Worm (Caenorhabditis elegans) whole organism, L4 larva: ENCODE measurements around the gene bus-4.
A peak's percentile ranks its signal among the peaks of the same experiment; 100 is the strongest.

ENCODE experiments used
- D1046.2 ChIP-seq: fragments of 200-800 bp; sonication (Bioruptor generic); IDR thresholded peaks from 2 replicates; pipeline ENCODE4 v1.3.6; 2022; ENCODE audit warnings: missing genetic modification characterization, missing compliant biosample characterization
- F10B5.3 ChIP-seq: sonication (generic microtip); optimal IDR thresholded peaks from 2 replicates; lab custom pipeline; 2016; ENCODE audit warnings: mild to moderate bottlenecking, missing genetic modification characterization, missing compliant biosample characterization
- F26F4.8 ChIP-seq: fragments of 200-800 bp; sonication (Bioruptor generic); conservative IDR thresholded peaks from 2 replicates; pipeline ENCODE4 v1.3.6; 2022; ENCODE audit warnings: missing genetic modification characterization, missing compliant biosample characterization
- F44E2.7 ChIP-seq: fragments of 200-800 bp; sonication (Bioruptor generic); IDR thresholded peaks from 2 replicates; pipeline ENCODE4 v2.1.2; 2022; ENCODE audit warnings: missing genetic modification characterization, missing compliant biosample characterization
- F49E8.2 ChIP-seq: sonication (generic microtip); optimal IDR thresholded peaks from 2 replicates; lab custom pipeline; 2016; ENCODE audit warnings: missing compliant biosample characterization, mild to moderate bottlenecking, missing genetic modification characterization, borderline replicate concordance
- R02D3.7 ChIP-seq: fragments of 150-350 bp; sonication (generic microtip); optimal IDR thresholded peaks from 3 replicates; lab custom pipeline; 2014; ENCODE audit warnings: missing biosample characterization, missing genetic modification characterization
- Y105C5A.15 ChIP-seq: fragments of 200-800 bp; sonication (Bioruptor generic); IDR thresholded peaks from 2 replicates; pipeline ENCODE4 v1.3.6; 2022; ENCODE audit warnings: missing genetic modification characterization, missing compliant biosample characterization
- Y5F2A.4 ChIP-seq: fragments of 200-800 bp; sonication (Bioruptor generic); optimal IDR thresholded peaks from 2 replicates; lab custom pipeline; 2018; ENCODE audit warnings: mild to moderate bottlenecking, missing genetic modification characterization, missing compliant biosample characterization
- ZK546.5 ChIP-seq, 2 experiments: sonication (generic microtip); optimal IDR thresholded peaks; 2 replicates each; lab custom pipeline; 2017; ENCODE audit warnings: missing biosample characterization in 2 of 2, missing genetic modification characterization in 2 of 2
- aly-2 ChIP-seq: sonication (generic microtip); optimal IDR thresholded peaks from 2 replicates; lab custom pipeline; 2018; ENCODE audit warnings: missing biosample characterization, missing genetic modification characterization
- arid-1 ChIP-seq: fragments of 200-800 bp; sonication (Bioruptor generic); conservative IDR thresholded peaks from 2 replicates; pipeline ENCODE4 v1.3.6; 2022; ENCODE audit warnings: missing genetic modification reagents, missing genetic modification characterization, missing compliant biosample characterization
- ceh-28 ChIP-seq: fragments of 150-350 bp; optimal IDR thresholded peaks from 2 replicates; lab custom pipeline; 2014; ENCODE audit warnings: missing biosample characterization, missing genetic modification reagents, missing genetic modification characterization
- ceh-82 ChIP-seq: sonication (generic microtip); optimal IDR thresholded peaks from 2 replicates; lab custom pipeline; 2017; ENCODE audit warnings: missing biosample characterization, missing genetic modification characterization
- cey-2 ChIP-seq: sonication (generic microtip); optimal IDR thresholded peaks from 3 replicates; lab custom pipeline; 2017; ENCODE audit warnings: missing genetic modification characterization, mild to moderate bottlenecking, missing compliant biosample characterization, antibody characterized with exemption, borderline replicate concordance; ENCODE audit not compliant: insufficient read depth
- ctbp-1 ChIP-seq: fragments of 200-800 bp; sonication (Bioruptor generic); IDR thresholded peaks from 2 replicates; pipeline ENCODE4 v1.3.6; 2022; ENCODE audit warnings: missing genetic modification reagents, missing genetic modification characterization, missing compliant biosample characterization
- daf-16 ChIP-seq, 3 experiments: sonication (generic microtip); optimal IDR thresholded peaks; 2 replicates each; lab custom pipeline; 2016 to 2017; ENCODE audit warnings: missing genetic modification characterization in 3 of 3, missing genetic modification reagents in 3 of 3, mild to moderate bottlenecking in 2 of 3, missing compliant biosample characterization in 2 of 3, missing biosample characterization in 1 of 3, moderate library complexity in 1 of 3
- dmd-6 ChIP-seq: fragments of 200-800 bp; sonication (Bioruptor generic); IDR thresholded peaks from 2 replicates; pipeline ENCODE4 v1.3.6; 2022; ENCODE audit warnings: missing genetic modification reagents, missing genetic modification characterization, missing compliant biosample characterization
- dpl-1 ChIP-seq: fragments of 150-350 bp; optimal IDR thresholded peaks from 2 replicates; lab custom pipeline; 2014; ENCODE audit warnings: missing biosample characterization, missing genetic modification reagents, missing genetic modification characterization
- dve-1 ChIP-seq: sonication (generic microtip); optimal IDR thresholded peaks from 2 replicates; lab custom pipeline; 2017; ENCODE audit warnings: antibody characterized with exemption, mild to moderate bottlenecking, missing genetic modification characterization, missing compliant biosample characterization; ENCODE audit not compliant: insufficient read depth
- fkh-10 ChIP-seq: fragments of 150-350 bp; optimal IDR thresholded peaks from 2 replicates; lab custom pipeline; 2014; ENCODE audit warnings: missing biosample characterization, missing genetic modification reagents, missing genetic modification characterization
- gei-8 ChIP-seq: fragments of 200-800 bp; sonication (Bioruptor generic); optimal IDR thresholded peaks from 2 replicates; lab custom pipeline; 2018; ENCODE audit warnings: mild to moderate bottlenecking, missing genetic modification characterization, missing compliant biosample characterization
- hlh-30 ChIP-seq: sonication (generic microtip); optimal IDR thresholded peaks from 2 replicates; lab custom pipeline; 2017; ENCODE audit warnings: antibody characterized with exemption, mild to moderate bottlenecking, missing genetic modification characterization, missing compliant biosample characterization; ENCODE audit not compliant: insufficient read depth
- lim-7 ChIP-seq: fragments of 200-800 bp; sonication (Bioruptor generic); IDR thresholded peaks from 2 replicates; pipeline ENCODE4 v1.3.6; 2022; ENCODE audit warnings: missing genetic modification characterization, missing compliant biosample characterization
- lin-13 ChIP-seq: fragments of 150-350 bp; optimal IDR thresholded peaks from 2 replicates; lab custom pipeline; 2014; ENCODE audit warnings: missing biosample characterization, missing genetic modification reagents, missing genetic modification characterization
- lin-38 ChIP-seq: fragments of 200-800 bp; sonication (Bioruptor generic); IDR thresholded peaks from 2 replicates; pipeline ENCODE4 v1.3.6; 2022; ENCODE audit warnings: missing genetic modification reagents, missing genetic modification characterization, missing compliant biosample characterization
- lin-39 ChIP-seq: fragments of 150-350 bp; optimal IDR thresholded peaks from 2 replicates; lab custom pipeline; 2014; ENCODE audit warnings: missing biosample characterization, missing genetic modification reagents, missing genetic modification characterization
- madf-5 ChIP-seq, 2 experiments: fragments of 200-800 bp; sonication (Bioruptor generic); IDR thresholded peaks; 2 replicates each; pipeline ENCODE4 v1.3.6; 2022; ENCODE audit warnings: missing compliant biosample characterization in 2 of 2, missing genetic modification characterization in 2 of 2
- mdl-1 ChIP-seq, 2 experiments: fragments of 150-350 bp in 1 of 2; sonication (generic microtip) in 1 of 2; optimal IDR thresholded peaks; 2 replicates each; lab custom pipeline; 2014 to 2017; ENCODE audit warnings: missing biosample characterization in 2 of 2, missing genetic modification characterization in 2 of 2
- mep-1 ChIP-seq: fragments of 150-350 bp; sonication (generic microtip); optimal IDR thresholded peaks from 3 replicates; lab custom pipeline; 2014; ENCODE audit warnings: missing biosample characterization, missing genetic modification characterization
- mes-2 ChIP-seq: sonication (generic microtip); optimal IDR thresholded peaks from 2 replicates; lab custom pipeline; 2016; ENCODE audit warnings: missing genotype, mild to moderate bottlenecking, missing genetic modification characterization, missing compliant biosample characterization; ENCODE audit not compliant: poor library complexity, severe bottlenecking
- nhr-11 ChIP-seq: fragments of 150-350 bp; optimal IDR thresholded peaks from 2 replicates; lab custom pipeline; 2014; ENCODE audit warnings: missing biosample characterization, missing genetic modification characterization
- nhr-111 ChIP-seq: fragments of 200-800 bp; sonication (Bioruptor generic); optimal IDR thresholded peaks from 2 replicates; lab custom pipeline; 2018; ENCODE audit warnings: mild to moderate bottlenecking, missing genetic modification characterization, missing compliant biosample characterization
- nhr-25 ChIP-seq: sonication (generic microtip); optimal IDR thresholded peaks from 2 replicates; lab custom pipeline; 2017; ENCODE audit warnings: missing genetic modification characterization, mild to moderate bottlenecking, missing compliant biosample characterization, antibody characterized with exemption, moderate library complexity, borderline replicate concordance; ENCODE audit not compliant: insufficient read depth
- nhr-76 ChIP-seq: fragments of 150-350 bp; optimal IDR thresholded peaks from 2 replicates; lab custom pipeline; 2014; ENCODE audit warnings: missing biosample characterization, missing genetic modification characterization
- saeg-2 ChIP-seq: fragments of 200-800 bp; sonication (Bioruptor generic); IDR thresholded peaks from 2 replicates; pipeline ENCODE4 v1.3.6; 2022; ENCODE audit warnings: missing genetic modification reagents, missing genetic modification characterization, missing compliant biosample characterization
- set-16 ChIP-seq: fragments of 200-800 bp; sonication (Bioruptor generic); IDR thresholded peaks from 2 replicates; pipeline ENCODE4 v1.3.6; 2022; ENCODE audit warnings: missing genetic modification reagents, missing genetic modification characterization, missing compliant biosample characterization
- snpc-1.2 ChIP-seq: fragments of 200-800 bp; sonication (Bioruptor generic); IDR thresholded peaks from 2 replicates; pipeline ENCODE4 v1.3.6; 2022; ENCODE audit warnings: missing genetic modification reagents, missing genetic modification characterization, missing compliant biosample characterization
- snpc-4 ChIP-seq: fragments of 150-350 bp; optimal IDR thresholded peaks from 2 replicates; lab custom pipeline; 2014; ENCODE audit warnings: missing biosample characterization, missing genetic modification characterization
- spr-3 ChIP-seq: fragments of 200-800 bp; sonication (Bioruptor generic); optimal IDR thresholded peaks from 2 replicates; lab custom pipeline; 2018; ENCODE audit warnings: mild to moderate bottlenecking, missing genetic modification characterization, missing compliant biosample characterization
- tag-97 ChIP-seq: fragments of 200-800 bp; sonication (Bioruptor generic); IDR thresholded peaks from 2 replicates; pipeline ENCODE4 v1.3.6; 2022; ENCODE audit warnings: missing genetic modification characterization, missing compliant biosample characterization
- unc-39 ChIP-seq: sonication (generic microtip); optimal IDR thresholded peaks from 2 replicates; lab custom pipeline; 2017; ENCODE audit warnings: missing biosample characterization, missing genetic modification characterization
- vab-7 ChIP-seq: fragments of 200-800 bp; sonication (Bioruptor generic); IDR thresholded peaks from 2 replicates; pipeline ENCODE4 v1.3.6; 2022; ENCODE audit warnings: missing genetic modification reagents, missing genetic modification characterization, missing compliant biosample characterization
- zag-1 ChIP-seq: fragments of 150-350 bp; optimal IDR thresholded peaks from 2 replicates; lab custom pipeline; 2014; ENCODE audit warnings: missing biosample characterization, missing genetic modification characterization
- ztf-11 ChIP-seq: fragments of 150-350 bp; optimal IDR thresholded peaks from 2 replicates; lab custom pipeline; 2014; ENCODE audit warnings: missing biosample characterization, missing genetic modification characterization

The bus-4 gene

ce11 chrIV:4652365-4652844 lies 35.7 kb upstream of the bus-4 start, which contains the start of gene F29B9.5 (continued):
- TF ChIP-seq nhr-25 = no peak

ce11 chrIV:4652962-4653361 lies 35.1 kb upstream of the bus-4 start, which contains the start of gene psr-1:
psr-1 (plus strand) TSS chrIV:4653262.
- TF ChIP-seq lin-39 (tag; lab: Kevin White, UChicago) (no peak), snpc-4 (no peak), dpl-1 (GFP tag; lab: Kevin White, UChicago) (no peak), arid-1 (GFP tag; lab: Robert Waterston, UW) (no peak), unc-39 (no peak), saeg-2 (GFP tag; lab: Robert Waterston, UW) (no peak), nhr-76 (no peak), aly-2 (tag; lab: Kevin White, UChicago) (no peak), cey-2 (tag; lab: Kevin White, UChicago) (no peak), mdl-1 (tag; optimal IDR thresholded peaks at IDR 0.05; lab: Kevin White, UChicago) (no peak), gei-8 (GFP tag; lab: Kevin White, UChicago) (no peak)

- TF ChIP-seq nhr-11 (tag; lab: Kevin White, UChicago) (no peak), fkh-10 (no peak), mep-1 (no peak), snpc-1.2 (GFP tag; lab: Robert Waterston, UW) (peak; percentile 80), vab-7 (no peak), ceh-82 (tag; lab: Kevin White, UChicago) (no peak), lin-38 (GFP tag; lab: Robert Waterston, UW) (peak; percentile 46; the same call in 1 of the 2 replicates), dmd-6 (no peak), F49E8.2 (peak; percentile 75), nhr-111 (GFP tag; lab: Kevin White, UChicago) (no peak), mes-2 (tag; lab: Kevin White, UChicago) (peak; percentile 41)
Measured at ce11 chrIV:4653708-4654107, 34.4 kb upstream of the bus-4 start.

ce11 chrIV:4655979-4656378 lies 32.1 kb upstream of the bus-4 start:
- TF ChIP-seq nhr-11 (tag; lab: Kevin White, UChicago) = no peak
- no peak for TF ChIP-seq lin-39 (tag; lab: Kevin White, UChicago)
- no peak for TF ChIP-seq mep-1
- TF ChIP-seq Y5F2A.4 = no peak
- TF ChIP-seq nhr-111 (GFP tag; lab: Kevin White, UChicago) = no peak
- TF ChIP-seq Y105C5A.15 (GFP tag; lab: Robert Waterston, UW) = no peak
- no peak for TF ChIP-seq ceh-28 (tag; lab: Kevin White, UChicago)
- TF ChIP-seq lim-7 (GFP tag; lab: Robert Waterston, UW) = 0 out of 2 replicates have a peak, but pooled peaks have one; percentile 38
- no peak for TF ChIP-seq hlh-30 (tag; lab: Kevin White, UChicago)
- TF ChIP-seq set-16 (GFP tag; lab: Robert Waterston, UW) = peak; percentile 98
- 0 out of 4 replicates have a peak, but pooled peaks of 1 of the 2 experiments have one; percentile 66 for TF ChIP-seq madf-5 (GFP tag; IDR thresholded peaks at IDR 0.05; lab: Robert Waterston, UW)
- TF ChIP-seq tag-97 (GFP tag; lab: Robert Waterston, UW) = no peak
- no peak for TF ChIP-seq zag-1 (tag; lab: Kevin White, UChicago)
- no peak for TF ChIP-seq R02D3.7 (tag; lab: Kevin White, UChicago)
- no peak for TF ChIP-seq F10B5.3
- no peak; the same call in 1 of the 2 replicates for TF ChIP-seq vab-7
- TF ChIP-seq aly-2 (tag; lab: Kevin White, UChicago) = no peak
- TF ChIP-seq F44E2.7 (GFP tag; lab: Robert Waterston, UW) = 0 out of 2 replicates have a peak, but pooled peaks have one; percentile 16
- no peak for TF ChIP-seq ztf-11
- 0 out of 2 replicates have a peak, but pooled peaks have one; percentile 45 for TF ChIP-seq F26F4.8
- TF ChIP-seq dve-1 (tag; lab: Kevin White, UChicago) = no peak
- no peak for TF ChIP-seq lin-38 (GFP tag; lab: Robert Waterston, UW)
- TF ChIP-seq ctbp-1 (GFP tag; lab: Robert Waterston, UW) = no peak
- no peak for TF ChIP-seq spr-3 (GFP tag; lab: Kevin White, UChicago)
- no peak for TF ChIP-seq dpl-1 (GFP tag; lab: Kevin White, UChicago)
- TF ChIP-seq D1046.2 (GFP tag; lab: Robert Waterston, UW) = no peak
- TF ChIP-seq ZK546.5 (tag; optimal IDR thresholded peaks at IDR 0.05; lab: Kevin White, UChicago) = no peak
- TF ChIP-seq lin-13 (GFP tag; lab: Kevin White, UChicago) = no peak
- no peak for TF ChIP-seq daf-16 (GFP tag; optimal IDR thresholded peaks at IDR 0.05; lab: Kevin White, UChicago)
- no peak for TF ChIP-seq daf-16 (tag; optimal IDR thresholded peaks at IDR 0.05; lab: Kevin White, UChicago)
